Worm (Caenorhabditis elegans): ENCODE measurements around the gene ztf-18.

ztf-18 gene

ce11 chrIII:907990-908389 lies 12.5 kb upstream of the ztf-18 start (continued):
- TF ChIP-seq ceh-44 (GFP tag; IDR thresholded peaks at IDR 0.05) = no peak
- no peak for TF ChIP-seq lin-38 (GFP tag; IDR thresholded peaks at IDR 0.05)
- TF ChIP-seq ceh-20 (GFP tag; IDR thresholded peaks at IDR 0.05) = no peak
- no peak for TF ChIP-seq ctbp-1 (GFP tag; IDR thresholded peaks at IDR 0.05)
- no peak for TF ChIP-seq nhr-28 (tag; optimal IDR thresholded peaks at IDR 0.05)
- no peak for TF ChIP-seq nhr-48 (tag; optimal IDR thresholded peaks at IDR 0.05)
- no peak for TF ChIP-seq mdt-29 (GFP tag; IDR thresholded peaks at IDR 0.05)
- TF ChIP-seq nhr-6 (tag; optimal IDR thresholded peaks at IDR 0.05) = peak; percentile 62
- TF ChIP-seq hif-1 (tag; optimal IDR thresholded peaks at IDR 0.05) = no peak
- no peak for TF ChIP-seq nhr-11 (tag; optimal IDR thresholded peaks at IDR 0.05)
- no peak for TF ChIP-seq mxl-2 (GFP tag; conservative IDR thresholded peaks at IDR 0.05)
- TF ChIP-seq D1046.2 (GFP tag; IDR thresholded peaks at IDR 0.05) = no peak
- TF ChIP-seq F44E2.7 (GFP tag; IDR thresholded peaks at IDR 0.05) = no peak
- no peak for TF ChIP-seq zfp-2 (tag; optimal IDR thresholded peaks at IDR 0.05)
- no peak for TF ChIP-seq ZK546.5 (tag; optimal IDR thresholded peaks at IDR 0.05)
- TF ChIP-seq spr-3 (GFP tag; optimal IDR thresholded peaks at IDR 0.05) = no peak
- TF ChIP-seq ztf-11 (tag; optimal IDR thresholded peaks at IDR 0.05) = no peak
- TF ChIP-seq nhr-77 (tag; optimal IDR thresholded peaks at IDR 0.05) = no peak
- TF ChIP-seq ceh-82 (tag; optimal IDR thresholded peaks at IDR 0.05) = no peak
- TF ChIP-seq F10B5.3 (tag; optimal IDR thresholded peaks at IDR 0.05) = no peak
- TF ChIP-seq Y5F2A.4 (GFP tag; optimal IDR thresholded peaks at IDR 0.05) = no peak
- no peak for TF ChIP-seq nhr-25 (tag; optimal IDR thresholded peaks at IDR 0.05; ENCODE audit: borderline replicate concordance, insufficient read depth)
- TF ChIP-seq T26A8.4 (GFP tag; IDR thresholded peaks at IDR 0.05) = peak; percentile 46; the same call in 1 of the 2 replicates
- TF ChIP-seq nhr-237 (tag; optimal IDR thresholded peaks at IDR 0.05) = no peak
- TF ChIP-seq lin-39 (tag; optimal IDR thresholded peaks at IDR 0.05) = no peak
- peak; percentile 46 for TF ChIP-seq hlh-30 (tag; optimal IDR thresholded peaks at IDR 0.05; ENCODE audit: insufficient read depth)
- TF ChIP-seq lsy-2 (tag; optimal IDR thresholded peaks at IDR 0.05) = no peak
- no peak for TF ChIP-seq sdz-12 (GFP tag; optimal IDR thresholded peaks at IDR 0.05)
- TF ChIP-seq lin-29 (GFP tag; IDR thresholded peaks at IDR 0.05) = no peak
- TF ChIP-seq daf-19 (GFP tag; conservative IDR thresholded peaks at IDR 0.05) = no peak
- TF ChIP-seq hlh-11 (tag; optimal IDR thresholded peaks at IDR 0.05) = no peak
- no peak for TF ChIP-seq ceh-32 (tag; optimal IDR thresholded peaks at IDR 0.05; ENCODE audit: poor library complexity)
- TF ChIP-seq Y48G9A.11 (GFP tag; IDR thresholded peaks at IDR 0.05) = no peak
- no peak for TF ChIP-seq ceh-28 (tag; optimal IDR thresholded peaks at IDR 0.05)
- TF ChIP-seq mdl-1 (tag; optimal IDR thresholded peaks at IDR 0.05) = no peak
- peak; percentile 43 for TF ChIP-seq jun-1 (tag; optimal IDR thresholded peaks at IDR 0.05)
- TF ChIP-seq dve-1 (tag; optimal IDR thresholded peaks at IDR 0.05; ENCODE audit: insufficient read depth) = peak; percentile 39

DNA sequence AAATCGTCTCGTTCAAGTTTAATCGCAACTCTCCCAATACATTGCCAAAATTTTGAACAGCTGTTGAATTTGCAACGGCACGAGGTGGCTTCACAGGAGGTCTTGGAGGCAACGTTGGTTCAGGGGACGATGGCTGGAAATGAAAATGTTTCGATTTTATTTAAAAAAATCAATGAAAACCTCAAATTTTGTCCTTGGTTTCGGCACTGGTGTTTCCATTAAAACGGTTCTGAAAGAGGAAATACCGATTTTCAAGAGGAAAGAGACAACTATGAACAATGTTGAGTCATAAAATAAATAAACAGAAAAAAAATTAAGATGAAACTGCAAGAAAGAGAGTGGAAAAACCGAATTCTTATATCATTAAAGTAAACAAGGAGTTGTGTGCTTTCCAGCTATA lies 11.8 kb upstream of the ztf-18 start, which contains the start of gene F23H11.4:
TSS of gene F23H11.4 (minus strand) at position 229 of the 400 bp plus-strand sequence.
- TF ChIP-seq lsy-2 (tag; optimal IDR thresholded peaks at IDR 0.05) (no peak), aha-1 (tag) (peak; percentile 73)

DNA sequence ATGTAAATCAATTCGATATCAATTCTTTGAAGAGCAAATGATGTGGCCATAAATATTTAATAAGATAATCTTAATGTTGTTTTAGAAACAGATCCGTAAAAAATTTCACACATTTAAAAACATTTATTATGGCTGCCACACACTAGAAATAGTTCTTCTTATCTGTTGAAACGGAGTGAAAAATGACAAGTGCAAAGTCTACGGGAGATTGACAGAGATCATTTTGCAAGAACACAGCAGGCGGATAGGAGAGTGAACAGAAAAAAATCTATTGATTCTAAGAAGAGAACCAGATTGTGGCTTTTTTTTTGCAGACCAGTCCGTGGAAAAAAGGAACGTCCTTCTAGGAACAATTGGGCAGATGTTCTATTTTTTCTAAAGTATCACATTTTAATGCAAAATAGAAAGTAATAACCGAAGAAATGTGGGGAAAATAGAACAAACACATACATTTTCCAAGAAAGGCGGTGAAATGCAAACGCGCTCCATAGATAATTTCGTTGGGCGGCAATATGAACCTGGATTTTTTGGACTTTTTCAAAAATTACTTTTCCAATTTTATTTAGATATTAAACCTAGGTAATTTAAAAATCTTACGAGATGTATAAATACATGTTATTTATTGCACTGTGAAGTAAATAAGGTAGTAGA lies 6.2 kb upstream of the ztf-18 start:
- TF ChIP-seq nhr-48 (tag; optimal IDR thresholded peaks at IDR 0.05) = peak; percentile 14
- TF ChIP-seq daf-19 (GFP tag; conservative IDR thresholded peaks at IDR 0.05) = 0 out of 2 replicates have a peak, but pooled peaks have one; percentile 34
- TF ChIP-seq Y48G9A.11 (GFP tag; IDR thresholded peaks at IDR 0.05) = peak; percentile 20; the same call in 1 of the 2 replicates
- no peak for TF ChIP-seq egl-27 (tag; optimal IDR thresholded peaks at IDR 0.05)
- TF ChIP-seq attf-4 (tag; optimal IDR thresholded peaks at IDR 0.05) = no peak
- TF ChIP-seq ceh-32 (tag; optimal IDR thresholded peaks at IDR 0.05; ENCODE audit: poor library complexity) = no peak
- no peak for TF ChIP-seq nhr-25 (tag; optimal IDR thresholded peaks at IDR 0.05; ENCODE audit: borderline replicate concordance, insufficient read depth)
- TF ChIP-seq dpl-1 (GFP tag; optimal IDR thresholded peaks at IDR 0.05) = peak; percentile 70
- peak; percentile 38 for TF ChIP-seq hlh-11 (tag; optimal IDR thresholded peaks at IDR 0.05)
- TF ChIP-seq F44E2.7 (GFP tag; IDR thresholded peaks at IDR 0.05) = no peak
- no peak for TF ChIP-seq nhr-237 (tag; optimal IDR thresholded peaks at IDR 0.05)
- no peak for TF ChIP-seq nhr-11 (tag; optimal IDR thresholded peaks at IDR 0.05)
- TF ChIP-seq ztf-11 (tag; optimal IDR thresholded peaks at IDR 0.05) = no peak
- TF ChIP-seq nhr-111 (GFP tag; optimal IDR thresholded peaks at IDR 0.05) = no peak
- TF ChIP-seq dmd-6 (GFP tag; IDR thresholded peaks at IDR 0.05) = peak; percentile 54
- TF ChIP-seq F49E8.2 (tag; optimal IDR thresholded peaks at IDR 0.05; ENCODE audit: borderline replicate concordance) = no peak
- no peak for TF ChIP-seq snpc-1.2 (GFP tag; IDR thresholded peaks at IDR 0.05)
- TF ChIP-seq rbr-2 (tag; optimal IDR thresholded peaks at IDR 0.05) = no peak
- no peak for TF ChIP-seq set-16 (GFP tag; IDR thresholded peaks at IDR 0.05)
